Fruit fly (Drosophila melanogaster) whole organism, embryonic: Measurements from ENCODE around the gene CG7611.
"Not testable (repeated sequence)": the region's sequence is repeated elsewhere in the genome, so short reads cannot be mapped to it uniquely, and the experiment has no call there.

Experiments
- Abd-B ChIP-seq: fragments of 200-800 bp; sonication (Bioruptor generic); optimal IDR thresholded peaks from 2 replicates; lab custom pipeline; 2018; ENCODE audit warnings: missing biosample characterization, mild to moderate bottlenecking, missing genetic modification characterization, moderate library complexity
- CG4404 ChIP-seq: fragments of 200-800 bp; sonication (Bioruptor generic); IDR thresholded peaks from 2 replicates; pipeline ENCODE4 v1.3.6; 2022; ENCODE audit warnings: missing biosample characterization, missing genetic modification characterization
- CG5245 ChIP-seq: fragments of 200-800 bp; sonication (Bioruptor generic); optimal IDR thresholded peaks from 3 replicates; lab custom pipeline; 2016; ENCODE audit warnings: missing biosample characterization, missing genetic modification characterization
- Dll ChIP-seq: fragments of 200-800 bp; sonication (Bioruptor generic); IDR thresholded peaks from 4 replicates; pipeline ENCODE4 v1.3.6; 2022; ENCODE audit warnings: missing biosample characterization, missing genetic modification characterization; ENCODE audit not compliant: partially characterized antibody
- Sry-β ChIP-seq: fragments of 200-800 bp; sonication (Bioruptor generic); optimal IDR thresholded peaks from 2 replicates; lab custom pipeline; 2018; ENCODE audit warnings: missing biosample characterization, mild to moderate bottlenecking, missing genetic modification characterization, moderate library complexity

DNA sequence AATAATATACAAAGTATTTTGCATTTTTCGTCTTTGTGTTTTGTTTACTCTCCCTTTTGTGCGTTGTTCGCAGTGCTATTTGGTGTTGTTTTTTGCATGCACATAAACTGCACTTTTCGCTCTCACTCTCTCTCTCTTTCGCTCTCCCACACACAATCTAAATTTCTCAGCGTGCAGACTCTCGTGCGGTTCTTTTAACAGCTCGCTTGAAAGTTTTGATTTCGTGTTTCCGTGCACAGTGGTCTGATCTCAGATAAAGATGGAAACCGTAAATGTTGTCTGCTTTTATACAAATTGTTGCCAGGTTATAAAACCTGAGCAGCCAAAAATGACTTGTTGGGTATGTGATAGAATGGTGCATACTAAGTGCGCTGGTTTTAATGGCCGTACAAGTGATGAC, 37.6 kb upstream of the CG7611 start:
- TF ChIP-seq Sry-β (GFP tag; lab: Kevin White, UChicago); Abd-B; Dll (GFP tag; lab: Robert Waterston, UW); CG4404 (GFP tag; lab: Robert Waterston, UW); CG5245 (GFP tag; lab: Kevin White, UChicago): not testable (repeated sequence)
